Fruit fly (Drosophila melanogaster) whole organism, prepupa: ENCODE results near the gene Ets65A.

Source experiments
- Blimp-1 ChIP-seq: fragments of 200-800 bp; sonication (Bioruptor generic); optimal IDR thresholded peaks from 3 replicates; lab custom pipeline; 2017; ENCODE audit warnings: missing biosample characterization, missing genetic modification characterization, mild to moderate bottlenecking, moderate library complexity, missing genetic modification reagents
- CG10669 ChIP-seq: fragments of 200-800 bp; sonication (Bioruptor generic); optimal IDR thresholded peaks from 3 replicates; lab custom pipeline; 2018; ENCODE audit warnings: missing biosample characterization, mild to moderate bottlenecking, missing genetic modification characterization, moderate library complexity
- CG11294 ChIP-seq: fragments of 200-800 bp; sonication (Bioruptor generic); IDR thresholded peaks from 2 replicates; pipeline ENCODE4 v1.3.6; 2022; ENCODE audit warnings: missing biosample characterization, missing genetic modification characterization
- CG11902 ChIP-seq: fragments of 200-800 bp; sonication (Bioruptor generic); optimal IDR thresholded peaks from 3 replicates; lab custom pipeline; 2016; ENCODE audit warnings: missing biosample characterization, missing genetic modification characterization
- CG1621 ChIP-seq: fragments of 200-800 bp; sonication (Bioruptor generic); optimal IDR thresholded peaks from 3 replicates; lab custom pipeline; 2018; ENCODE audit warnings: missing biosample characterization, mild to moderate bottlenecking, missing genetic modification characterization
- CG3032 ChIP-seq: fragments of 200-800 bp; optimal IDR thresholded peaks from 2 replicates; lab custom pipeline; 2019; ENCODE audit warnings: missing biosample characterization, mild to moderate bottlenecking, missing genetic modification characterization, moderate library complexity
- CG32006 ChIP-seq: fragments of 200-800 bp; sonication (Bioruptor generic); optimal IDR thresholded peaks from 3 replicates; lab custom pipeline; 2017; ENCODE audit warnings: missing biosample characterization, mild to moderate bottlenecking, missing genetic modification characterization
- CG34406 ChIP-seq: fragments of 200-800 bp; sonication (Bioruptor generic); optimal IDR thresholded peaks from 3 replicates; lab custom pipeline; 2016; ENCODE audit warnings: missing biosample characterization, missing genetic modification characterization
- CG3919 ChIP-seq: fragments of 200-800 bp; sonication (Bioruptor generic); optimal IDR thresholded peaks from 3 replicates; lab custom pipeline; 2016; ENCODE audit warnings: missing biosample characterization, missing genetic modification characterization
- CG4318 ChIP-seq: fragments of 200-800 bp; sonication (Bioruptor generic); optimal IDR thresholded peaks from 3 replicates; lab custom pipeline; 2017; ENCODE audit warnings: missing biosample characterization, mild to moderate bottlenecking, missing genetic modification characterization
- CG6163 ChIP-seq: fragments of 200-800 bp; sonication (Bioruptor generic); IDR thresholded peaks from 3 replicates; pipeline ENCODE4 v1.3.6; 2022; ENCODE audit warnings: missing biosample characterization, missing genetic modification characterization
- CG6276 ChIP-seq: fragments of 200-800 bp; sonication (Bioruptor generic); optimal IDR thresholded peaks from 2 replicates; lab custom pipeline; 2017; ENCODE audit warnings: missing biosample characterization, mild to moderate bottlenecking, missing genetic modification characterization
- CG6854 ChIP-seq: fragments of 200-800 bp; sonication (Bioruptor generic); optimal IDR thresholded peaks from 2 replicates; lab custom pipeline; 2017; ENCODE audit warnings: missing biosample characterization, mild to moderate bottlenecking, missing genetic modification characterization
- CG7368 ChIP-seq: fragments of 200-800 bp; sonication (Bioruptor generic); optimal IDR thresholded peaks from 3 replicates; lab custom pipeline; 2016; ENCODE audit warnings: missing biosample characterization, missing genetic modification characterization
- CG8119 ChIP-seq: fragments of 200-800 bp; sonication (Bioruptor generic); IDR thresholded peaks from 3 replicates; pipeline ENCODE4 v1.3.6; 2022; ENCODE audit warnings: missing biosample characterization, missing genetic modification characterization
- CG8319 ChIP-seq: fragments of 200-800 bp; sonication (Bioruptor generic); optimal IDR thresholded peaks from 3 replicates; lab custom pipeline; 2016; ENCODE audit warnings: missing biosample characterization, missing genetic modification characterization
- CG8632 ChIP-seq: fragments of 200-800 bp; sonication (Bioruptor generic); optimal IDR thresholded peaks from 3 replicates; lab custom pipeline; 2016; ENCODE audit warnings: missing biosample characterization, missing genetic modification characterization
- CG9139 ChIP-seq: fragments of 200-800 bp; sonication (Bioruptor generic); optimal IDR thresholded peaks from 3 replicates; lab custom pipeline; 2017; ENCODE audit warnings: missing biosample characterization, mild to moderate bottlenecking, missing genetic modification characterization
- Eip75B ChIP-seq: fragments of 200-800 bp; sonication (Bioruptor generic); optimal IDR thresholded peaks from 3 replicates; lab custom pipeline; 2016; ENCODE audit warnings: missing biosample characterization, missing genetic modification characterization
- Eip78C ChIP-seq: fragments of 200-800 bp; sonication (Bioruptor generic); peaks from one replicate; lab custom pipeline; 2016; ENCODE audit warnings: missing biosample characterization, missing genetic modification characterization
- Eip93F ChIP-seq: fragments of 200-800 bp; sonication (Bioruptor generic); optimal IDR thresholded peaks from 2 replicates; lab custom pipeline; 2016; ENCODE audit warnings: missing biosample characterization, mild to moderate bottlenecking, missing genetic modification characterization
- Ets21C ChIP-seq: fragments of 200-800 bp; sonication (Bioruptor generic); optimal IDR thresholded peaks from 3 replicates; lab custom pipeline; 2016; ENCODE audit warnings: missing biosample characterization, missing genetic modification characterization
- Gug ChIP-seq: fragments of 200-800 bp; sonication (Bioruptor generic); IDR thresholded peaks from 2 replicates; pipeline ENCODE4 v1.3.6; 2022; ENCODE audit warnings: missing biosample characterization, missing genetic modification characterization
- Hr38 ChIP-seq: sonication (Bioruptor generic); optimal IDR thresholded peaks from 2 replicates; lab custom pipeline; 2016; ENCODE audit warnings: missing biosample characterization, missing genetic modification characterization
- Hr39 ChIP-seq: fragments of 200-800 bp; sonication (Bioruptor generic); optimal IDR thresholded peaks from 2 replicates; lab custom pipeline; 2016; ENCODE audit warnings: missing biosample characterization, missing genetic modification characterization
- Hr4 ChIP-seq: fragments of 200-800 bp; sonication (Bioruptor generic); optimal IDR thresholded peaks from 3 replicates; lab custom pipeline; 2016; ENCODE audit warnings: missing biosample characterization, missing genetic modification characterization
- Lpt ChIP-seq: fragments of 200-800 bp; sonication (Bioruptor generic); optimal IDR thresholded peaks from 3 replicates; lab custom pipeline; 2016; ENCODE audit warnings: missing biosample characterization, missing genetic modification characterization
- Met ChIP-seq: fragments of 200-800 bp; sonication (Bioruptor generic); optimal IDR thresholded peaks from 3 replicates; lab custom pipeline; 2016; ENCODE audit warnings: missing biosample characterization, missing genetic modification characterization
- Smox ChIP-seq: fragments of 200-800 bp; sonication (Bioruptor generic); optimal IDR thresholded peaks from 3 replicates; lab custom pipeline; 2016; ENCODE audit warnings: missing biosample characterization, missing genetic modification characterization
- Sox102F ChIP-seq: fragments of 200-800 bp; sonication (Bioruptor generic); optimal IDR thresholded peaks from 2 replicates; lab custom pipeline; 2016; ENCODE audit warnings: missing biosample characterization, mild to moderate bottlenecking, missing genetic modification characterization
- Sox14 ChIP-seq: fragments of 200-800 bp; sonication (Bioruptor generic); optimal IDR thresholded peaks from 3 replicates; lab custom pipeline; 2016; ENCODE audit warnings: missing biosample characterization, missing genetic modification characterization
- achi ChIP-seq: fragments of 200-800 bp; sonication (Bioruptor generic); optimal IDR thresholded peaks from 3 replicates; lab custom pipeline; 2016; ENCODE audit warnings: missing biosample characterization, missing genetic modification characterization
- acj6 ChIP-seq: fragments of 200-800 bp; sonication (Bioruptor generic); optimal IDR thresholded peaks from 3 replicates; lab custom pipeline; 2016; ENCODE audit warnings: missing biosample characterization, missing genetic modification characterization
- dac ChIP-seq: fragments of 200-800 bp; sonication (Bioruptor generic); optimal IDR thresholded peaks from 2 replicates; lab custom pipeline; 2017; ENCODE audit warnings: missing biosample characterization, mild to moderate bottlenecking, missing genetic modification characterization
- eg ChIP-seq: fragments of 200-800 bp; sonication (Bioruptor generic); IDR thresholded peaks from 3 replicates; pipeline ENCODE4 v1.3.6; 2022; ENCODE audit warnings: missing biosample characterization, missing genetic modification characterization
- esn ChIP-seq: fragments of 200-800 bp; sonication (Bioruptor generic); optimal IDR thresholded peaks from 2 replicates; lab custom pipeline; 2016; ENCODE audit warnings: missing biosample characterization, mild to moderate bottlenecking, missing genetic modification characterization, moderate library complexity
- fd59A ChIP-seq: fragments of 200-800 bp; sonication (Bioruptor generic); optimal IDR thresholded peaks from 2 replicates; lab custom pipeline; 2017; ENCODE audit warnings: missing biosample characterization, mild to moderate bottlenecking, missing genetic modification characterization, missing genetic modification reagents
- fd85E ChIP-seq: fragments of 200-800 bp; sonication (Bioruptor generic); optimal IDR thresholded peaks from 3 replicates; lab custom pipeline; 2016; ENCODE audit warnings: missing biosample characterization, missing genetic modification characterization
- fkh ChIP-seq: fragments of 200-800 bp; sonication (Bioruptor generic); optimal IDR thresholded peaks from 3 replicates; lab custom pipeline; 2017; ENCODE audit warnings: missing biosample characterization, mild to moderate bottlenecking, missing genetic modification characterization, moderate library complexity
- lz ChIP-seq: fragments of 200-800 bp; sonication (Bioruptor generic); optimal IDR thresholded peaks from 3 replicates; lab custom pipeline; 2016; ENCODE audit warnings: missing biosample characterization, missing genetic modification characterization
- net ChIP-seq: fragments of 200-800 bp; sonication (Bioruptor generic); optimal IDR thresholded peaks from 3 replicates; lab custom pipeline; 2016; ENCODE audit warnings: missing biosample characterization, missing genetic modification characterization
- pdm3 ChIP-seq: fragments of 200-800 bp; sonication (Bioruptor generic); optimal IDR thresholded peaks from 3 replicates; lab custom pipeline; 2016; ENCODE audit warnings: missing biosample characterization, missing genetic modification characterization
- salr ChIP-seq, 2 experiments: fragments of 200-800 bp; sonication (Bioruptor generic); optimal IDR thresholded peaks; 3 replicates each; lab custom pipeline; 2016 to 2018; ENCODE audit warnings: missing biosample characterization in 2 of 2, missing genetic modification characterization in 2 of 2, mild to moderate bottlenecking in 1 of 2
- spab ChIP-seq: fragments of 200-800 bp; sonication (Bioruptor generic); optimal IDR thresholded peaks from 2 replicates; lab custom pipeline; 2017; ENCODE audit warnings: missing biosample characterization, mild to moderate bottlenecking, missing genetic modification characterization, missing genetic modification reagents
- svp ChIP-seq: fragments of 200-800 bp; sonication (Bioruptor generic); peaks from one replicate; lab custom pipeline; 2016; ENCODE audit warnings: missing biosample characterization, missing genetic modification characterization
- topi ChIP-seq: fragments of 200-800 bp; sonication (Bioruptor generic); optimal IDR thresholded peaks from 3 replicates; lab custom pipeline; 2016; ENCODE audit warnings: missing biosample characterization, missing genetic modification characterization
- vri ChIP-seq: fragments of 200-800 bp; sonication (Bioruptor generic); optimal IDR thresholded peaks from 3 replicates; lab custom pipeline; 2016; ENCODE audit warnings: missing biosample characterization, mild to moderate bottlenecking, missing genetic modification characterization

Ets65A gene

DNA sequence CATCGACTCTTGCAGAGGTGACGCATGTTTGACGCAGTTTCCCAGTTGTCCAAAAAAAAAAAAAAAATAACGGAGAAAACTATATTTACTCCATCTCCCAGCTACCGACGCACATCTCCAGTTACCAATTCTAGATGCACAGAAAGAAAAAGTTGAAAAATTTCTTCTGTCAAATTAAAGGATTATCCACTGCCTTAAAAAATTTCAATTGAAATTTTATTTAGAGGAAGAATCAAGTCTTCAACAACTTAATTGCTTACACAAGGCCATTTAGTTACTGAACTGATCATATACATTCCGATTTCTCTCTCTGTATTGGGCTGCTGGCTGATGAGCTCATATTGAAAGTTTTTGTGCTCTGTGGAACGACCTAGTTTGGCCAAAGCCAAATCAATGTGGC lies 11.4 kb upstream of the Ets65A start (continued):
- no peak for TF ChIP-seq dac (GFP tag; lab: Kevin White, UChicago)
- no peak for TF ChIP-seq CG6163 (GFP tag; lab: Robert Waterston, UW)
- no peak for TF ChIP-seq net (GFP tag; lab: Kevin White, UChicago)
- peak; percentile 50; the same call in 1 of the 3 replicates for TF ChIP-seq eg (GFP tag; lab: Robert Waterston, UW)
- TF ChIP-seq Hr38 (GFP tag; lab: Kevin White, UChicago): no peak
- TF ChIP-seq Hr39: peak; percentile 2
- no peak for TF ChIP-seq salr (GFP tag; optimal IDR thresholded peaks at IDR 0.05; lab: Kevin White, UChicago)
- peak; percentile 40 for TF ChIP-seq pdm3
- TF ChIP-seq CG4318: peak; percentile 6
- no peak for TF ChIP-seq spab
- no peak for TF ChIP-seq Lpt (GFP tag; lab: Kevin White, UChicago)
- TF ChIP-seq fd85E (GFP tag; lab: Kevin White, UChicago): no peak
- TF ChIP-seq esn (GFP tag; lab: Kevin White, UChicago): no peak
- no peak for TF ChIP-seq Sox102F (GFP tag; lab: Kevin White, UChicago)

DNA sequence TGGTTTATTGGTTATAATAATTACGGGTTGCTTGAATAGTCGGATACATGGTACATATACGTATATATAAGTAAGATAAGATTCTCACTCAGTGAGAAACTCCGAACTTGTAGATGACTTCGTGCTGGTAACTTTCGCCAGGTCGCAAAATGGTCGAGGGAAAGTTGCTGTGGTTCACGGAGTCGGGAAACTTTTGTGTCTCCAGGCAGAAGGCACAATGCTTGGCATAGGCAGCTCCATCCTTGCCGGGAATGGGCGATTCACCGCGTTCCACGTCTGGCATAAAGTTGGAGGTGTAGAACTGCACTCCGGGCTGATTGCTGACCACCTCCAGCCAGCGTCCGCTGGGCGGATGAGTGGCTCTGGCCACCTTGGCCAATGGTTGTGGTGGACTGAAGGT lies 4.2 kb upstream of the Ets65A start, which contains the start of gene CG10469:
Gene CG10469, minus strand, starts transcription at position 101 of the 400 bp plus-strand sequence.
- TF ChIP-seq CG3032 (tag; lab: Kevin White, UChicago) (no peak), spab (no peak), Met (no peak), eg (GFP tag; lab: Robert Waterston, UW) (no peak), Eip93F (GFP tag; lab: Kevin White, UChicago) (no peak), Hr39 (no peak)

DNA sequence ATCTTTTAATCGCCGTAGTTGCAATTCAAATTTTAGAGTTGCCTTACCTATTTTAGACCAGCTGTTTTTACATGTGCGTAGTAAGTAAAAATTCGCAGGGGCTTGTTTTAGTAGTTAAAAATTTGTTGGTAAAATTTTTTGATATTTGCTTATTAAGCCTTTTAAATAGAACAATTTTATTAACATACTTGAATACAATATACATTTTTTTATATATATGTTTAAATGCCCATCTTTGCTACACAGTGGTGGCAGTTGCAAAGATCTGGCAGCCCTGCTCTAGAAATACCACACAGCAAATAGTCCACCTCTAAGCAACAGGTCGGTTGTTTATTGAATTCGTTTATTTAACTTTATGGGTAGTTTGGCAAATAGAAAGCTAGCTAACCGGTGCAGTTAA lies 2.7 kb upstream of the Ets65A start, which contains the start of the genes CG10467 and loj:
Gene CG10467, minus strand, starts transcription at position 51 of the 400 bp plus-strand sequence.
Gene loj, plus strand, starts transcription at position 291 of the 400 bp plus-strand sequence.
- peak; percentile 92 for TF ChIP-seq Hr39
- peak; percentile 89 for TF ChIP-seq CG10669 (GFP tag; lab: Kevin White, UChicago)
- peak; percentile 87 for TF ChIP-seq net (GFP tag; lab: Kevin White, UChicago)
- TF ChIP-seq Eip75B (GFP tag; lab: Kevin White, UChicago): peak; percentile 65
- peak; percentile 85 for TF ChIP-seq Ets21C (GFP tag; lab: Kevin White, UChicago)
- peak; percentile 91 for TF ChIP-seq CG3919 (GFP tag; lab: Kevin White, UChicago)
- peak; percentile 94 for TF ChIP-seq Eip78C (GFP tag; lab: Kevin White, UChicago)
- peak; percentile 22 for TF ChIP-seq Eip93F (GFP tag; lab: Kevin White, UChicago)
- TF ChIP-seq Sox14: peak; percentile 81
- TF ChIP-seq svp: peak; percentile 88
- TF ChIP-seq topi (GFP tag; lab: Kevin White, UChicago): peak; percentile 80
- TF ChIP-seq Hr4 (GFP tag; lab: Kevin White, UChicago): peak; percentile 90
- peak; percentile 91 for TF ChIP-seq Gug (GFP tag; lab: Robert Waterston, UW)
- TF ChIP-seq Blimp-1 (GFP tag; lab: Kevin White, UChicago): peak; percentile 65
- TF ChIP-seq achi (GFP tag; lab: Kevin White, UChicago): peak; percentile 91
- peak; percentile 95 for TF ChIP-seq CG11902 (GFP tag; lab: Kevin White, UChicago)
- peak; percentile 78 for TF ChIP-seq dac (GFP tag; lab: Kevin White, UChicago)
- TF ChIP-seq fd85E (GFP tag; lab: Kevin White, UChicago): peak; percentile 40
- TF ChIP-seq CG1621: peak; percentile 76
- TF ChIP-seq CG8119 (GFP tag; lab: Robert Waterston, UW): no peak; the same call in 1 of the 3 replicates
- TF ChIP-seq spab: peak; percentile 68
- peak; percentile 80 for TF ChIP-seq fd59A
- peak; percentile 85 for TF ChIP-seq CG8319 (GFP tag; lab: Kevin White, UChicago)
- TF ChIP-seq CG6854: no peak
- peak; percentile 82 for TF ChIP-seq Sox102F (GFP tag; lab: Kevin White, UChicago)
- TF ChIP-seq CG9139 (GFP tag; lab: Kevin White, UChicago): peak; percentile 22
- peak; percentile 84 for TF ChIP-seq CG7368
- TF ChIP-seq CG34406 (GFP tag; lab: Kevin White, UChicago): peak; percentile 90
- peak; percentile 94 for TF ChIP-seq CG11294
- TF ChIP-seq esn (GFP tag; lab: Kevin White, UChicago): peak; percentile 89
- TF ChIP-seq CG6276 (GFP tag; lab: Kevin White, UChicago): peak; percentile 52
- peak; percentile 92 for TF ChIP-seq pdm3
- peak; percentile 83 for TF ChIP-seq fkh
- TF ChIP-seq Smox (GFP tag; lab: Kevin White, UChicago): peak; percentile 85
- peak; percentile 92 for TF ChIP-seq CG32006 (GFP tag; lab: Kevin White, UChicago)
- TF ChIP-seq acj6 (GFP tag; lab: Kevin White, UChicago): peak; percentile 94
- TF ChIP-seq lz (GFP tag; lab: Kevin White, UChicago): peak; percentile 82
- peak; percentile 87 for TF ChIP-seq CG8632
- TF ChIP-seq vri (GFP tag; lab: Kevin White, UChicago): peak; percentile 68
